Worm (Caenorhabditis elegans): Measurements from ENCODE around the gene F55B12.2.

F55B12.2 gene

DNA sequence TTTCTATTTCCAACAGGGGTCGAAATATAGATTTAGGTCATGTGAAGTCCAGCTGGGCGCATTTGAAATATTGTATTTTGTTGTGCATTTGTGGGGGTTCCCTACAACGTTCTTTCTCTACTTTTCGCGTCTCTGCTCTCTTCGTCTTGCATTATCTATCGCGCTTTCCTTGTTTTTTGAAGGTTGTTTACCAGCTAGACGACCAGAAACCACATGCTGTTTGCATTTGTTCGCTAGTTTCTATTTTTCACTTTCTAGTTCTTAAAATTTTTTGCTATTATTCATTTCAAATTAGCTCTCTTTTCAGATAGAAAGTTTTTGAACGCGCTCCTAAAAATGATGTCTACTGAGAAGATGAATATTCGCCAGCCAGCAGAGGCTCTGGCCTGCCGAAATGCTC lies 22.7 kb upstream of the F55B12.2 start, which contains the start of gene F55B12.10:
Gene F55B12.10, plus strand, starts transcription at position 301 of the 400 bp plus-strand sequence.
- TF ChIP-seq lsl-1 (GFP tag; optimal IDR thresholded peaks at IDR 0.05) (no peak), madf-3 (GFP tag; IDR thresholded peaks at IDR 0.05) (no peak), tbx-9 (tag; optimal IDR thresholded peaks at IDR 0.05; ENCODE audit: borderline replicate concordance) (no peak), hmg-1.2 (GFP tag; IDR thresholded peaks at IDR 0.05) (no peak; the same call in 1 of the 2 replicates), K12H6.12 (tag; optimal IDR thresholded peaks at IDR 0.05) (peak; percentile 7), F57A8.1 (GFP tag; optimal IDR thresholded peaks at IDR 0.05) (no peak), repo-1 (tag; optimal IDR thresholded peaks at IDR 0.05) (no peak)

DNA sequence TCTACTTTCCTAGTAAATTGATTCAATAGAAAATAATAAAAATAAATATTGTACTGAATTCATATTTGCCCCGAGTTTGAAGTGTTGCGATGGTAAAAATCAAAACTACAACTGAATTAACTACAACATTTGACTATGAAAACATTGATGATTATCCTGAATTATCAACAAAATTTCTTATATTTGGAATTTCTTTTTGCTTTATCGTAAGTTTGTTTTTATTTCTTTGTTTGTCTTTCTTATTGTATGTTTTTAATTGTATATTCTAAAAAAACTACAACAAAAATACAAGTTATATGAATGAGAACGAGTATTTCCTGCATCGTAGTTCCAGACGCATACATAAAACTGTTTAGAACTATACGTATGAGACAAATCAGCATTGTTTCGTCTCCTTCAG lies 20.4 kb upstream of the F55B12.2 start, which contains the start of gene srx-128:
Gene srx-128, plus strand, starts transcription at position 301 of the 400 bp plus-strand sequence.
- TF ChIP-seq snpc-3.4 (tag; optimal IDR thresholded peaks at IDR 0.05): no peak
- no peak for TF ChIP-seq madf-10 (tag; optimal IDR thresholded peaks at IDR 0.05)
- TF ChIP-seq nfya-1 (tag; optimal IDR thresholded peaks at IDR 0.05; ENCODE audit: borderline replicate concordance, insufficient read depth): no peak
- TF ChIP-seq hrde-1 (tag; optimal IDR thresholded peaks at IDR 0.05; ENCODE audit: borderline replicate concordance): no peak
- TF ChIP-seq madf-6 (GFP tag; IDR thresholded peaks at IDR 0.05): no peak

DNA sequence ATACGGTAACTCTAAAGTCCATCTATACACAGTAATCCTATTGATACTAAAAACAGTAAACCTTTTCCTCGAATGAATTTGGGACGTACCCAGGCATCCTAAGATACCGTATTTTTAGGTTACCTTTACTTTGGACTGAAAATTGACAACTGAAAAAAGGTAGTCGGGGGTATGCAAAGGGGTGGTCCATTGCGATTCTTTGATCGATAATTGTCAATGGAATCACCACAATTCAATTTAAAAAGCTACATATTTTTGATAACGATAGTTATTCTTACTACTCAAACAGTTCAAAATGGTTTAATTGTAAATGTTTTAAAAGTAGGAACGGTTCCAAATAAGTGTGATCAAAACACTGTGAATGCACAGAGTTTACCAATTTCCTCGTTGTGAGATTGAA lies 17.2 kb upstream of the F55B12.2 start, which contains the start of gene srx-129:
Gene srx-129, plus strand, starts transcription at position 301 of the 400 bp plus-strand sequence.
- no peak for TF ChIP-seq C17E4.6 (GFP tag; IDR thresholded peaks at IDR 0.05)
- TF ChIP-seq snpc-1.1 (tag; optimal IDR thresholded peaks at IDR 0.05; ENCODE audit: insufficient read depth): no peak
- TF ChIP-seq cebp-2 (GFP tag; IDR thresholded peaks at IDR 0.05): no peak
- no peak for TF ChIP-seq tbx-9 (tag; optimal IDR thresholded peaks at IDR 0.05; ENCODE audit: borderline replicate concordance)
- TF ChIP-seq sea-2 (GFP tag; IDR thresholded peaks at IDR 0.05): no peak
- TF ChIP-seq let-607 (tag; optimal IDR thresholded peaks at IDR 0.05): no peak

DNA sequence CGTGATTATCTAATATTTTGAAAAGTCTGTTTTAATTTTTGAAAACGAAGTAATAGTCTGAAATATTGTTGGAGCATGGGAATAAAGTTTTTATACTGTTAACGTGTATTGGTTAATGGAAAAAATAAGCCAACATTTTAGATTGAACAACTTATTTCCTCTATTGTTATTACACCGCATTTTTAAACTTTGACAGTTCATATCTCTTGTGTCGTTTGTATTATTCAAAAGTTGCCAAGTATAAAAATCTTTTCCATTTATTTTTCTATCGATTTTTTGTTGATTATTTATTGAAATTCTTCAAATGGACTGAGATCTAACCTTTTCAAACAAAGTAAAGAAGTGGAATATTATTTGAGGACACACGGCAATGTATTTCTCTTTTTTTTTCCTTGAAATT lies 14.0 kb upstream of the F55B12.2 start, which contains the start of gene str-165:
Gene str-165, plus strand, starts transcription at position 301 of the 400 bp plus-strand sequence.
- no peak for TF ChIP-seq ceh-58 (GFP tag; IDR thresholded peaks at IDR 0.05)
- TF ChIP-seq atf-7 (tag; optimal IDR thresholded peaks at IDR 0.05): no peak
- no peak for TF ChIP-seq dpl-1 (GFP tag; optimal IDR thresholded peaks at IDR 0.05)
- TF ChIP-seq let-607 (tag; optimal IDR thresholded peaks at IDR 0.05): no peak
- no peak for TF ChIP-seq ztf-22 (GFP tag; optimal IDR thresholded peaks at IDR 0.05)
- TF ChIP-seq nfya-2 (GFP tag; IDR thresholded peaks at IDR 0.05): no peak
- no peak for TF ChIP-seq pha-4 (tag; optimal IDR thresholded peaks at IDR 0.05)
- no peak for TF ChIP-seq nhr-27 (tag; optimal IDR thresholded peaks at IDR 0.05)
- TF ChIP-seq sdz-38 (tag; optimal IDR thresholded peaks at IDR 0.05): no peak
- TF ChIP-seq tbx-9 (tag; optimal IDR thresholded peaks at IDR 0.05; ENCODE audit: borderline replicate concordance): no peak
- no peak for TF ChIP-seq F39B2.1 (GFP tag; IDR thresholded peaks at IDR 0.05)
- TF ChIP-seq dpff-1 (tag; optimal IDR thresholded peaks at IDR 0.05): no peak
- TF ChIP-seq K11D2.4 (GFP tag; IDR thresholded peaks at IDR 0.05): no peak
- no peak for TF ChIP-seq Y79H2A.3 (GFP tag; conservative IDR thresholded peaks at IDR 0.05)
- no peak for TF ChIP-seq hmg-1.2 (GFP tag; IDR thresholded peaks at IDR 0.05)
- no peak for TF ChIP-seq ceh-91 (GFP tag; IDR thresholded peaks at IDR 0.05)
- no peak for TF ChIP-seq B0035.1 (tag; optimal IDR thresholded peaks at IDR 0.05)
- no peak for TF ChIP-seq ceh-79 (tag; optimal IDR thresholded peaks at IDR 0.05)

All from whole organism, young adult.